Fruit fly (Drosophila melanogaster) whole organism, embryonic: ENCODE measurements around the gene SMC6.

ENCODE experiments used
- B-H2 ChIP-seq: fragments of 200-800 bp; sonication (Bioruptor generic); optimal IDR thresholded peaks from 2 replicates; lab custom pipeline; 2018; ENCODE audit warnings: missing biosample characterization, mild to moderate bottlenecking, missing genetic modification characterization
- Bdp1 ChIP-seq: fragments of 200-800 bp; sonication (Bioruptor generic); optimal IDR thresholded peaks from 3 replicates; lab custom pipeline; 2016; ENCODE audit warnings: missing biosample characterization, missing genetic modification characterization
- CG1024 ChIP-seq: fragments of 200-800 bp; sonication (Bioruptor generic); IDR thresholded peaks from 2 replicates; pipeline ENCODE4 v1.3.6; 2022; ENCODE audit warnings: missing biosample characterization, missing genetic modification characterization
- CG10321 ChIP-seq: fragments of 200-800 bp; sonication (Bioruptor generic); IDR thresholded peaks from 2 replicates; pipeline ENCODE4 v1.3.6; 2022; ENCODE audit warnings: missing biosample characterization, missing genetic modification characterization
- CG12942 ChIP-seq: fragments of 200-800 bp; sonication (Bioruptor generic); optimal IDR thresholded peaks from 3 replicates; lab custom pipeline; 2016; ENCODE audit warnings: missing biosample characterization, missing genetic modification characterization
- CG15073 ChIP-seq: fragments of 200-800 bp; sonication (Bioruptor generic); optimal IDR thresholded peaks from 2 replicates; lab custom pipeline; 2016; ENCODE audit warnings: missing biosample characterization, missing genetic modification characterization
- CG15269 ChIP-seq: fragments of 200-800 bp; sonication (Bioruptor generic); optimal IDR thresholded peaks from 2 replicates; lab custom pipeline; 2018; ENCODE audit warnings: missing biosample characterization, mild to moderate bottlenecking, missing genetic modification characterization, moderate library complexity
- CG15514 ChIP-seq: fragments of 200-800 bp; sonication (Bioruptor generic); optimal IDR thresholded peaks from 3 replicates; lab custom pipeline; 2017; ENCODE audit warnings: missing biosample characterization, missing genetic modification characterization, mild to moderate bottlenecking, moderate library complexity, missing genetic modification reagents
- CG17359 ChIP-seq: fragments of 200-800 bp; sonication (Bioruptor generic); optimal IDR thresholded peaks from 3 replicates; lab custom pipeline; 2018; ENCODE audit warnings: missing biosample characterization, mild to moderate bottlenecking, missing genetic modification characterization, moderate library complexity
- CG17385 ChIP-seq: fragments of 200-800 bp; sonication (Bioruptor generic); optimal IDR thresholded peaks from 3 replicates; lab custom pipeline; 2018; ENCODE audit warnings: missing biosample characterization, mild to moderate bottlenecking, missing genetic modification characterization
- CG17612 ChIP-seq: fragments of 200-800 bp; sonication (Bioruptor generic); IDR thresholded peaks from 2 replicates; pipeline ENCODE4 v1.3.6; 2022; ENCODE audit warnings: missing biosample characterization, missing genetic modification characterization
- CG17802 ChIP-seq: fragments of 200-800 bp; sonication (Bioruptor generic); optimal IDR thresholded peaks from 2 replicates; lab custom pipeline; 2018; ENCODE audit warnings: missing biosample characterization, mild to moderate bottlenecking, missing genetic modification characterization, moderate library complexity
- CG1792 ChIP-seq: fragments of 200-800 bp; sonication (Bioruptor generic); optimal IDR thresholded peaks from 2 replicates; lab custom pipeline; 2016; ENCODE audit warnings: missing biosample characterization, missing genetic modification characterization
- CG34376 ChIP-seq: fragments of 200-800 bp; sonication (Bioruptor generic); optimal IDR thresholded peaks from 2 replicates; lab custom pipeline; 2018; ENCODE audit warnings: missing biosample characterization, mild to moderate bottlenecking, missing genetic modification characterization
- CG4730 ChIP-seq: fragments of 200-800 bp; sonication (Bioruptor generic); IDR thresholded peaks from 2 replicates; pipeline ENCODE4 v1.3.6; 2022; ENCODE audit warnings: missing biosample characterization, missing genetic modification characterization
- CG6254 ChIP-seq: fragments of 200-800 bp; sonication (Bioruptor generic); optimal IDR thresholded peaks from 3 replicates; lab custom pipeline; 2017; ENCODE audit warnings: mild to moderate bottlenecking, missing biosample characterization, missing genetic modification reagents, missing genetic modification characterization
- CG6813 ChIP-seq: fragments of 200-800 bp; sonication (Bioruptor generic); optimal IDR thresholded peaks from 2 replicates; lab custom pipeline; 2017; ENCODE audit warnings: missing biosample characterization, missing genetic modification characterization, mild to moderate bottlenecking, moderate library complexity, missing genetic modification reagents
- CG6854 ChIP-seq: fragments of 200-800 bp; sonication (Bioruptor generic); optimal IDR thresholded peaks from 3 replicates; lab custom pipeline; 2017; ENCODE audit warnings: missing biosample characterization, mild to moderate bottlenecking, missing genetic modification characterization
- CG7357 ChIP-seq: fragments of 200-800 bp; sonication (Bioruptor generic); IDR thresholded peaks from 3 replicates; pipeline ENCODE4 v1.3.6; 2022; ENCODE audit warnings: missing biosample characterization, missing genetic modification characterization
- CG7745 ChIP-seq: fragments of 200-800 bp; sonication (Bioruptor generic); optimal IDR thresholded peaks from 2 replicates; lab custom pipeline; 2018; ENCODE audit warnings: missing biosample characterization, mild to moderate bottlenecking, missing genetic modification characterization, moderate library complexity
- CG7963 ChIP-seq: fragments of 200-800 bp; sonication (Bioruptor generic); IDR thresholded peaks from 3 replicates; pipeline ENCODE4 v1.3.6; 2022; ENCODE audit warnings: missing biosample characterization, missing genetic modification characterization; ENCODE audit not compliant: partially characterized antibody
- Chrac-16 ChIP-seq: fragments of 200-800 bp; sonication (Bioruptor generic); optimal IDR thresholded peaks from 3 replicates; lab custom pipeline; 2016; ENCODE audit warnings: missing biosample characterization, missing genetic modification characterization
- Deaf1 ChIP-seq: fragments of 200-800 bp; optimal IDR thresholded peaks from 3 replicates; lab custom pipeline; 2019; ENCODE audit warnings: missing biosample characterization, mild to moderate bottlenecking, missing genetic modification characterization, moderate library complexity
- Fer1 ChIP-seq: fragments of 200-800 bp; sonication (Bioruptor generic); optimal IDR thresholded peaks from 2 replicates; lab custom pipeline; 2017; ENCODE audit warnings: missing biosample characterization, mild to moderate bottlenecking, missing genetic modification characterization
- HHEX ChIP-seq: fragments of 200-800 bp; sonication (Bioruptor generic); optimal IDR thresholded peaks from 3 replicates; lab custom pipeline; 2017; ENCODE audit warnings: missing biosample characterization, mild to moderate bottlenecking, missing genetic modification characterization, missing genetic modification reagents
- HLHmδ ChIP-seq: fragments of 200-800 bp; sonication (Bioruptor generic); optimal IDR thresholded peaks from 2 replicates; lab custom pipeline; 2018; ENCODE audit warnings: missing biosample characterization, mild to moderate bottlenecking, missing genetic modification characterization, moderate library complexity
- Hey ChIP-seq: fragments of 200-800 bp; sonication (Bioruptor generic); optimal IDR thresholded peaks from 3 replicates; lab custom pipeline; 2018; ENCODE audit warnings: missing biosample characterization, mild to moderate bottlenecking, missing genetic modification characterization
- Mrtf ChIP-seq: fragments of 200-800 bp; sonication (Bioruptor generic); IDR thresholded peaks from 3 replicates; pipeline ENCODE4 v1.3.6; 2022; ENCODE audit warnings: missing biosample characterization, missing genetic modification characterization
- Nf-YA ChIP-seq: fragments of 200-800 bp; sonication (Bioruptor generic); IDR thresholded peaks from 2 replicates; pipeline ENCODE4 v1.3.6; 2022; ENCODE audit warnings: missing biosample characterization, missing genetic modification characterization
- Poxn ChIP-seq: fragments of 200-800 bp; sonication (Bioruptor generic); IDR thresholded peaks from 2 replicates; pipeline ENCODE4 v1.3.6; 2022; ENCODE audit warnings: missing biosample characterization, missing genetic modification characterization
- Ravus ChIP-seq: fragments of 200-800 bp; sonication (Bioruptor generic); IDR thresholded peaks from 2 replicates; pipeline ENCODE4 v1.3.6; 2022; ENCODE audit warnings: missing biosample characterization, missing genetic modification characterization
- bowl ChIP-seq: fragments of 200-800 bp; sonication (Bioruptor generic); IDR thresholded peaks from 2 replicates; pipeline ENCODE4 v1.3.6; 2022; ENCODE audit warnings: missing biosample characterization, missing genetic modification characterization
- bsh ChIP-seq, 2 experiments: fragments of 200-800 bp; sonication (Bioruptor generic); optimal IDR thresholded peaks; 2 replicates each; lab custom pipeline; 2017 to 2018; ENCODE audit warnings: mild to moderate bottlenecking in 2 of 2, missing biosample characterization in 2 of 2, missing genetic modification characterization in 2 of 2, moderate library complexity in 1 of 2
- btn ChIP-seq: fragments of 200-800 bp; sonication (Bioruptor generic); optimal IDR thresholded peaks from 2 replicates; lab custom pipeline; 2016; ENCODE audit warnings: missing biosample characterization, missing genetic modification characterization
- cato ChIP-seq: fragments of 200-800 bp; sonication (Bioruptor generic); optimal IDR thresholded peaks from 2 replicates; lab custom pipeline; 2016; ENCODE audit warnings: missing biosample characterization, missing genetic modification characterization, borderline replicate concordance
- crp ChIP-seq, 2 experiments: fragments of 200-800 bp; sonication (Bioruptor generic); optimal IDR thresholded peaks; 2 replicates in 1 of 2; 3 replicates in 1 of 2; lab custom pipeline; 2017; ENCODE audit warnings: missing biosample characterization in 2 of 2, missing genetic modification characterization in 2 of 2, mild to moderate bottlenecking in 1 of 2, moderate library complexity in 1 of 2
- dimm ChIP-seq: fragments of 200-800 bp; sonication (Bioruptor generic); IDR thresholded peaks from 2 replicates; pipeline ENCODE4 v1.3.6; 2022; ENCODE audit warnings: missing biosample characterization, missing genetic modification characterization
- dpn ChIP-seq, 2 experiments: fragments of 200-800 bp; sonication (Bioruptor generic); optimal IDR thresholded peaks; 3 replicates each; lab custom pipeline; 2016; ENCODE audit warnings: missing biosample characterization in 2 of 2, missing genetic modification characterization in 2 of 2
- fd96Cb ChIP-seq: fragments of 200-800 bp; sonication (Bioruptor generic); optimal IDR thresholded peaks from 2 replicates; lab custom pipeline; 2018; ENCODE audit warnings: missing biosample characterization, mild to moderate bottlenecking, missing genetic modification characterization, moderate library complexity
- fru ChIP-seq: fragments of >200 bp; optimal IDR thresholded peaks from 2 replicates; lab custom pipeline; 2017
- gcm2 ChIP-seq: fragments of 200-800 bp; sonication (Bioruptor generic); optimal IDR thresholded peaks from 2 replicates; lab custom pipeline; 2016; ENCODE audit warnings: missing biosample characterization, missing genetic modification characterization
- ham ChIP-seq: fragments of 200-800 bp; sonication (Bioruptor generic); IDR thresholded peaks from 2 replicates; pipeline ENCODE4 v1.3.6; 2022; ENCODE audit warnings: missing biosample characterization, missing genetic modification characterization
- jigr1 ChIP-seq: fragments of 200-800 bp; sonication (Bioruptor generic); IDR thresholded peaks from 3 replicates; pipeline ENCODE4 v1.3.6; 2022; ENCODE audit warnings: missing biosample characterization, missing genetic modification characterization
- ranshi ChIP-seq: fragments of 200-800 bp; sonication (Bioruptor generic); IDR thresholded peaks from 2 replicates; pipeline ENCODE4 v1.3.6; 2022; ENCODE audit warnings: missing biosample characterization, missing genetic modification characterization
- row ChIP-seq: fragments of 200-800 bp; sonication (Bioruptor generic); IDR thresholded peaks from 3 replicates; pipeline ENCODE4 v1.3.6; 2022; ENCODE audit warnings: missing biosample characterization, missing genetic modification characterization
- twi ChIP-seq: fragments of 200-800 bp; optimal IDR thresholded peaks from 2 replicates; lab custom pipeline; 2019; ENCODE audit warnings: missing biosample characterization, mild to moderate bottlenecking, missing genetic modification characterization, moderate library complexity
- unpg ChIP-seq: fragments of 200-800 bp; sonication (Bioruptor generic); optimal IDR thresholded peaks from 3 replicates; lab custom pipeline; 2018; ENCODE audit warnings: missing biosample characterization, mild to moderate bottlenecking, missing genetic modification characterization, moderate library complexity
- zfh2 ChIP-seq: fragments of 200-800 bp; sonication (Bioruptor generic); optimal IDR thresholded peaks from 2 replicates; lab custom pipeline; 2016; ENCODE audit warnings: missing biosample characterization, missing genetic modification characterization

The SMC6 gene

DNA sequence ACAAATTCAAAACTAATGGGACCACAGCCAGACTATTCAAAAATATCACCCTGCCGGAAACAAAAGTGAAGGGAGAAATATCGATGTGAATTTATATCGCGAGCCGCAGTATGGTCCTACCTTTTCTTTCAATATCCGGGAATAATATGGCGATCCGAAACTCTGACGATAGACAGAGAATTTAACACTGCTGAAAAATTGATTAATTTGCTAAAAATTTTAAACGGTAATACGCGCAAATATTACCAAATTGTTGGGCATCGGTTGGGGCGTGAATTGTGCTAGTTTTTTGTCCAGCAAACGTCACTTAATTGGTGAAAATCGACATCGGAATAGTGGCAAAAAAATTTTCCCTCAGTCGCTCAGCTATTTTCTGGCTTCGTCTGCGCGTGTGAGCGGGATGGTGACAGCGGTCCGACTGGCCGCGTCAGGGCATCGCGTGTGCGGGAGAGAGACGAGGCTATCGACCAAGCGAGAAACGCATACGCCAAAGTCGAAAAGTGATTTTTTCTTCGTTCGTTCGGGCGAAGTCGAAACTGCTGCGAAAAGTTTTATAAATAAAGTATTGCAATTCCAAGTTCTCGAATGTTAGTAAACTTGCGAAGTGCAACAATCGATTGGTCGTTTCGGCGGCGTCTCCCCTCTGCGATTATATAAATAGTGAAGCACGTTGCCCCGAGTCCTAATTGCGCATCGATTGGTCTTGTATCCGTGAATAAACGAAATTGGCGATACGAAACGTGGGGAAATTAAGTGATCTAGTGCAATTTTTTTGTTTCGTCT, 37.4 kb upstream of the SMC6 start, which contains the start of gene mask (continued):
- TF ChIP-seq row (peak; percentile 48; the same call in 1 of the 3 replicates), CG17385 (GFP tag; lab: Kevin White, UChicago) (peak; percentile 83), CG6813 (GFP tag; lab: Kevin White, UChicago) (peak; percentile 78), ranshi (GFP tag; lab: Robert Waterston, UW) (peak; percentile 68), zfh2 (GFP tag; lab: Kevin White, UChicago) (peak; percentile 81), CG6854 (GFP tag; lab: Kevin White, UChicago) (peak; percentile 74), ham (GFP tag; lab: Robert Waterston, UW) (0 out of 2 replicates have a peak, but pooled peaks have one; percentile 25), HHEX (GFP tag; lab: Kevin White, UChicago) (peak; percentile 83), dimm (GFP tag; lab: Robert Waterston, UW) (0 out of 2 replicates have a peak, but pooled peaks have one; percentile 42), CG17612 (peak; percentile 33; the same call in 1 of the 2 replicates), CG7963 (0 out of 3 replicates have a peak, but pooled peaks have one; percentile 32), fru (no peak), Ravus (GFP tag; lab: Robert Waterston, UW) (no peak), CG6254 (GFP tag; lab: Kevin White, UChicago) (peak; percentile 44), fd96Cb (tag; lab: Kevin White, UChicago) (peak; percentile 4), bsh (GFP tag; optimal IDR thresholded peaks at IDR 0.05; lab: Kevin White, UChicago) (peak; percentile 21 to 54), Chrac-16 (peak; percentile 27), dpn (GFP tag; optimal IDR thresholded peaks at IDR 0.05; lab: Kevin White, UChicago) (peak; percentile 33 to 86), Bdp1 (GFP tag; lab: Kevin White, UChicago) (peak; percentile 77), CG7745 (tag; lab: Kevin White, UChicago) (no peak), CG7357 (GFP tag; lab: Robert Waterston, UW) (no peak), unpg (GFP tag; lab: Kevin White, UChicago) (peak; percentile 61), CG34376 (peak; percentile 87), Nf-YA (GFP tag; lab: Robert Waterston, UW) (peak; percentile 70; the same call in 1 of the 2 replicates), gcm2 (GFP tag; lab: Kevin White, UChicago) (peak; percentile 78), twi (tag; lab: Kevin White, UChicago) (peak; percentile 51), CG15514 (GFP tag; lab: Kevin White, UChicago) (peak; percentile 76), CG15269 (tag; lab: Kevin White, UChicago) (peak; percentile 56), Hey (tag; lab: Kevin White, UChicago) (peak; percentile 83), cato (peak; percentile 61), CG12942 (peak; percentile 38), CG10321 (GFP tag; lab: Robert Waterston, UW) (peak; percentile 96), CG1024 (GFP tag; lab: Robert Waterston, UW) (peak; percentile 72), bowl (GFP tag; lab: Robert Waterston, UW) (peak; percentile 58), btn (peak; percentile 51), jigr1 (GFP tag; lab: Robert Waterston, UW) (no peak), Poxn (GFP tag; lab: Robert Waterston, UW) (no peak), CG15073 (GFP tag; lab: Kevin White, UChicago) (no peak), Mrtf (peak; percentile 52; the same call in 2 of the 3 replicates), B-H2 (GFP tag; lab: Kevin White, UChicago) (peak; percentile 91), CG4730 (GFP tag; lab: Robert Waterston, UW) (0 out of 2 replicates have a peak, but pooled peaks have one; percentile 7), HLHmδ (GFP tag; lab: Kevin White, UChicago) (peak; percentile 91), CG17359 (tag; lab: Kevin White, UChicago) (peak; percentile 63), CG1792 (GFP tag; lab: Kevin White, UChicago) (peak; percentile 0), CG17802 (tag; lab: Kevin White, UChicago) (peak; percentile 53), crp (GFP tag; optimal IDR thresholded peaks at IDR 0.05; lab: Kevin White, UChicago) (peak in 1 of 2 experiments; percentile 47), Fer1 (GFP tag; lab: Kevin White, UChicago) (peak; percentile 72), Deaf1 (tag; lab: Kevin White, UChicago) (peak; percentile 66)
